Worm (Caenorhabditis elegans) whole organism, L4 larva: ENCODE results near the gene F53A9.7.

Experiments
- F49E8.2 ChIP-seq: sonication (generic microtip); optimal IDR thresholded peaks from 2 replicates; lab custom pipeline; 2016; ENCODE audit warnings: missing compliant biosample characterization, mild to moderate bottlenecking, missing genetic modification characterization, borderline replicate concordance
- T26A8.4 ChIP-seq: fragments of 200-800 bp; sonication (Bioruptor generic); IDR thresholded peaks from 2 replicates; pipeline ENCODE4 v1.3.6; 2022; ENCODE audit warnings: missing genetic modification characterization, missing compliant biosample characterization
- ZK337.2 ChIP-seq: fragments of 200-800 bp; sonication (Bioruptor generic); IDR thresholded peaks from 2 replicates; pipeline ENCODE4 v1.3.6; 2022; ENCODE audit warnings: missing genetic modification reagents, missing genetic modification characterization, missing compliant biosample characterization
- aha-1 ChIP-seq: fragments of 150-350 bp; peaks from one replicate; lab custom pipeline; 2014; ENCODE audit warnings: missing biosample characterization, missing genetic modification characterization
- arid-1 ChIP-seq: fragments of 200-800 bp; sonication (Bioruptor generic); conservative IDR thresholded peaks from 2 replicates; pipeline ENCODE4 v1.3.6; 2022; ENCODE audit warnings: missing genetic modification reagents, missing genetic modification characterization, missing compliant biosample characterization
- ceh-20 ChIP-seq: fragments of 200-800 bp; sonication (Bioruptor generic); IDR thresholded peaks from 2 replicates; pipeline ENCODE4 v1.3.6; 2022; ENCODE audit warnings: missing genetic modification reagents, missing genetic modification characterization, missing compliant biosample characterization
- ceh-62 ChIP-seq: sonication (generic microtip); optimal IDR thresholded peaks from 2 replicates; lab custom pipeline; 2017; ENCODE audit warnings: missing biosample characterization, missing genetic modification characterization
- ceh-82 ChIP-seq: sonication (generic microtip); optimal IDR thresholded peaks from 2 replicates; lab custom pipeline; 2017; ENCODE audit warnings: missing biosample characterization, missing genetic modification characterization
- ctbp-1 ChIP-seq: fragments of 200-800 bp; sonication (Bioruptor generic); IDR thresholded peaks from 2 replicates; pipeline ENCODE4 v1.3.6; 2022; ENCODE audit warnings: missing genetic modification reagents, missing genetic modification characterization, missing compliant biosample characterization
- daf-16 ChIP-seq, 3 experiments: sonication (generic microtip); optimal IDR thresholded peaks; 2 replicates each; lab custom pipeline; 2016 to 2017; ENCODE audit warnings: missing genetic modification characterization in 3 of 3, missing genetic modification reagents in 3 of 3, mild to moderate bottlenecking in 2 of 3, missing compliant biosample characterization in 2 of 3, missing biosample characterization in 1 of 3, moderate library complexity in 1 of 3
- dmd-6 ChIP-seq: fragments of 200-800 bp; sonication (Bioruptor generic); IDR thresholded peaks from 2 replicates; pipeline ENCODE4 v1.3.6; 2022; ENCODE audit warnings: missing genetic modification reagents, missing genetic modification characterization, missing compliant biosample characterization
- dmd-9 ChIP-seq: fragments of 200-800 bp; sonication (Bioruptor generic); IDR thresholded peaks from 2 replicates; pipeline ENCODE4 v1.3.6; 2022; ENCODE audit warnings: missing genetic modification reagents, missing genetic modification characterization, missing compliant biosample characterization
- dve-1 ChIP-seq: sonication (generic microtip); optimal IDR thresholded peaks from 2 replicates; lab custom pipeline; 2017; ENCODE audit warnings: antibody characterized with exemption, mild to moderate bottlenecking, missing genetic modification characterization, missing compliant biosample characterization; ENCODE audit not compliant: insufficient read depth
- egl-43 ChIP-seq: fragments of 200-800 bp; sonication (Bioruptor generic); IDR thresholded peaks from 2 replicates; pipeline ENCODE4 v1.3.6; 2022; ENCODE audit warnings: missing genetic modification reagents, missing genetic modification characterization, missing compliant biosample characterization
- lin-1 ChIP-seq: fragments of 200-800 bp; sonication (Bioruptor generic); IDR thresholded peaks from 2 replicates; pipeline ENCODE4 v1.3.6; 2022; ENCODE audit warnings: missing genetic modification reagents, missing genetic modification characterization, missing compliant biosample characterization
- lin-15B ChIP-seq: fragments of 150-350 bp; sonication (generic microtip); optimal IDR thresholded peaks from 3 replicates; lab custom pipeline; 2014; ENCODE audit warnings: missing biosample characterization, missing genetic modification characterization
- lin-38 ChIP-seq: fragments of 200-800 bp; sonication (Bioruptor generic); IDR thresholded peaks from 2 replicates; pipeline ENCODE4 v1.3.6; 2022; ENCODE audit warnings: missing genetic modification reagents, missing genetic modification characterization, missing compliant biosample characterization
- mdl-1 ChIP-seq, 2 experiments: fragments of 150-350 bp in 1 of 2; sonication (generic microtip) in 1 of 2; optimal IDR thresholded peaks; 2 replicates each; lab custom pipeline; 2014 to 2017; ENCODE audit warnings: missing biosample characterization in 2 of 2, missing genetic modification characterization in 2 of 2
- mep-1 ChIP-seq: fragments of 150-350 bp; sonication (generic microtip); optimal IDR thresholded peaks from 3 replicates; lab custom pipeline; 2014; ENCODE audit warnings: missing biosample characterization, missing genetic modification characterization
- nhr-10 ChIP-seq: fragments of 150-350 bp; optimal IDR thresholded peaks from 2 replicates; lab custom pipeline; 2014; ENCODE audit warnings: missing biosample characterization, missing genetic modification characterization
- nhr-28 ChIP-seq: fragments of 150-350 bp; optimal IDR thresholded peaks from 2 replicates; lab custom pipeline; 2014; ENCODE audit warnings: missing biosample characterization, missing genetic modification characterization
- nhr-48 ChIP-seq: sonication (generic microtip); optimal IDR thresholded peaks from 2 replicates; lab custom pipeline; 2016; ENCODE audit warnings: mild to moderate bottlenecking, missing genetic modification characterization, missing compliant biosample characterization
- php-3 ChIP-seq: fragments of 200-800 bp; sonication (Bioruptor generic); IDR thresholded peaks from 2 replicates; pipeline ENCODE4 v1.3.6; 2022; ENCODE audit warnings: missing genetic modification reagents, missing genetic modification characterization, missing compliant biosample characterization
- pqm-1 ChIP-seq: sonication (generic microtip); optimal IDR thresholded peaks from 2 replicates; lab custom pipeline; 2017; ENCODE audit warnings: missing biosample characterization, missing genetic modification characterization
- skn-1 ChIP-seq: fragments of 150-350 bp; optimal IDR thresholded peaks from 2 replicates; lab custom pipeline; 2014; ENCODE audit warnings: missing biosample characterization, missing genetic modification characterization
- snpc-4 ChIP-seq: fragments of 150-350 bp; optimal IDR thresholded peaks from 2 replicates; lab custom pipeline; 2014; ENCODE audit warnings: missing biosample characterization, missing genetic modification characterization
- spr-1 ChIP-seq: sonication (generic microtip); optimal IDR thresholded peaks from 2 replicates; lab custom pipeline; 2016; ENCODE audit warnings: mild to moderate bottlenecking, missing genetic modification characterization, missing compliant biosample characterization
- tag-97 ChIP-seq: fragments of 200-800 bp; sonication (Bioruptor generic); IDR thresholded peaks from 2 replicates; pipeline ENCODE4 v1.3.6; 2022; ENCODE audit warnings: missing genetic modification characterization, missing compliant biosample characterization
- unc-62 ChIP-seq, 3 experiments: fragments of 150-350 bp in 1 of 3; sonication (generic microtip); optimal IDR thresholded peaks in 2 of 3; peaks in 1 of 3; 1 replicate in 1 of 3; 2 replicates in 2 of 3; lab custom pipeline; 2014 to 2017; ENCODE audit warnings: missing biosample characterization in 3 of 3, missing genetic modification characterization in 3 of 3, missing genetic modification reagents in 3 of 3, missing genotype in 1 of 3
- vab-7 ChIP-seq: fragments of 200-800 bp; sonication (Bioruptor generic); IDR thresholded peaks from 2 replicates; pipeline ENCODE4 v1.3.6; 2022; ENCODE audit warnings: missing genetic modification reagents, missing genetic modification characterization, missing compliant biosample characterization
- zip-11 ChIP-seq: fragments of 200-800 bp; sonication (Bioruptor generic); IDR thresholded peaks from 2 replicates; pipeline ENCODE4 v1.3.6; 2022; ENCODE audit warnings: missing genetic modification characterization, missing compliant biosample characterization
- ztf-7 ChIP-seq: fragments of 150-350 bp; optimal IDR thresholded peaks from 2 replicates; lab custom pipeline; 2014; ENCODE audit warnings: missing biosample characterization, missing genetic modification characterization

The F53A9.7 gene

DNA sequence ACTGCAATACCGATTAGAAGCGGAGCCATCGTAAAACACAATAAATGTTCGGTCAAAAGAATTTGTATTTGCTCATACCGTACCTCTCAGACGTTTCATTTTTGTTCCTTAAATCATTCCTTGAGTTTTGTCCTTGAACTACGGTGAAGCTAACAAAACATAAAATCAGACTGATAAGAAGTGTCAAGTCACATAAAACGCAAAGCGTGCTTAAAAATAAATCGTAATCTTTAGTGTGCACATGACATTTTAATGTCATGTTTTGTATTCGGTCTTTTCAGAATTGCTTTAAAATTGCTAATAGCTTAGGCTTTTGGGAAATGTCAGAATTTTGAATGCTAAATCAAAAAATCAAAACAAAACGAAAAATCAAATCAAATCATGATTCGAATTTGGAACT is 4.1 kb downstream of the F53A9.7 start (continued):
- TF ChIP-seq ceh-82 (tag; lab: Kevin White, UChicago) (no peak), vab-7 (no peak), nhr-48 (tag; lab: Kevin White, UChicago) (peak; percentile 30), F49E8.2 (tag; lab: Kevin White, UChicago) (no peak), php-3 (GFP tag; lab: Robert Waterston, UW) (peak; percentile 95), unc-62 (GFP tag; optimal IDR thresholded peaks at IDR 0.05 in 1 of 2; lab: Kevin White, UChicago) (no peak), unc-62 (tag; optimal IDR thresholded peaks at IDR 0.05; lab: Kevin White, UChicago) (no peak), mdl-1 (tag; optimal IDR thresholded peaks at IDR 0.05; lab: Kevin White, UChicago) (no peak), egl-43 (GFP tag; lab: Robert Waterston, UW) (no peak)

ce11 chrX:8711141-8711645 is 5.5 kb downstream of the F53A9.7 start, which contains the start of gene F53A9.1:
Gene F53A9.1 (plus strand): TSS chrX:8711595.
- TF ChIP-seq ceh-62 (tag; lab: Kevin White, UChicago), result no peak
- TF ChIP-seq dve-1, result peak; percentile 38
- TF ChIP-seq daf-16 (GFP tag; optimal IDR thresholded peaks at IDR 0.05; lab: Kevin White, UChicago), result no peak
- peak; percentile 62 for TF ChIP-seq daf-16 (tag; optimal IDR thresholded peaks at IDR 0.05; lab: Kevin White, UChicago)
- peak in 1 of 2 experiments; percentile 75 for TF ChIP-seq unc-62 (GFP tag; optimal IDR thresholded peaks at IDR 0.05 in 1 of 2; lab: Kevin White, UChicago)
- no peak for TF ChIP-seq unc-62 (tag; optimal IDR thresholded peaks at IDR 0.05; lab: Kevin White, UChicago)

ce11 chrX:8709424-8709823 is 7.3 kb downstream of the F53A9.7 start, which contains the start of gene kreg-1:
Gene kreg-1 (plus strand): TSS chrX:8709764.
- TF ChIP-seq ctbp-1 (GFP tag; lab: Robert Waterston, UW) (no peak), mep-1 (tag; lab: Kevin White, UChicago) (no peak), pqm-1 (tag; lab: Kevin White, UChicago) (peak; percentile 32), dmd-6 (GFP tag; lab: Robert Waterston, UW) (peak; percentile 11; the same call in 1 of the 2 replicates)

DNA sequence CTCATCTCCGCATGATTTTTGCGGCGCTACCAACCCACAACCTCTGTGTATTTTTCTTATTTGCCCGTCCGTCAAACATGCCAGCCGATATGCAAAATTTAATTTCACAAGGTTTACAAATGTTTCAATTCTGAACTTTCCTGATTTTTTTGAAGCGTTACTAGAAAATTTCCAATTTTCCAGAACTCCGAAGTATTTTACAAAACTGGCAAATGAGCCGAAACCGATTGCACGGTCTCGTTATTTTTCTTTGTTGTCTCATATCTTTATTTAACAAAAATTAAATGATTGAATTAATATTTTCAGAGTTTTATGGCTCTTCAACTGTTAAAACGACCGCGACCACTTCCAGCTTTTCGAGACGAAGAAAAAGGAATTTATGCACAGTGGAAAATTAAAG is 8.7 kb downstream of the F53A9.7 start, which contains the start of gene F53A9.3:
Gene F53A9.3, plus strand, starts transcription at position 301 of the 400 bp plus-strand sequence.
- TF ChIP-seq ceh-20 (GFP tag; lab: Robert Waterston, UW), result no peak
- TF ChIP-seq lin-1 (GFP tag; lab: Robert Waterston, UW), result no peak
- TF ChIP-seq arid-1, result no peak
- TF ChIP-seq zip-11 (GFP tag; lab: Robert Waterston, UW), result no peak
- no peak for TF ChIP-seq T26A8.4 (GFP tag; lab: Robert Waterston, UW)
- TF ChIP-seq lin-15B (tag; lab: Kevin White, UChicago), result no peak
- no peak for TF ChIP-seq ztf-7
- TF ChIP-seq tag-97 (GFP tag; lab: Robert Waterston, UW), result no peak
- no peak for TF ChIP-seq lin-38 (GFP tag; lab: Robert Waterston, UW)
- TF ChIP-seq skn-1 (tag; lab: Kevin White, UChicago), result no peak
- TF ChIP-seq spr-1 (tag; lab: Kevin White, UChicago), result no peak
- TF ChIP-seq dve-1, result no peak
- TF ChIP-seq, all 104 proteins: peak for 0

DNA sequence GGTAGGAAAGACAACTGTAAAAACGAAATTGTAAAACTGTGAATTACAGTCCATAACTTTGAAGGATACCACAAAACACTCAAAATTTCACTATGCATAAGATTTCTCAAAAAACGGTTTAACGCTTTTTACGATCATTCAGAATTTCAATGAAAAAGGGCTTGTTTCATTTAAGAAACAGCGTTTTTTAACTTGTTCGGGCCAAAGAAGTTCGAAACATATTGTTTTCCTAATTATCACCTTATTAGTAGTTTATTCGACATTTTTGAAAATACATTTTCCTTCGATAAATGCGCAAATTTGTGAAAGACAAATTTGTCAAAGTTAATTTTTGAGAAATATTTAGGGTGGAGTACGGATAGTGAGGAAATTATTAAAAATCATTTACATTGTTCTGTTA is 11.9 kb downstream of the F53A9.7 start:
- TF ChIP-seq nhr-28 (tag; lab: Kevin White, UChicago) (no peak), vab-7 (no peak), ztf-7 (no peak), ZK337.2 (GFP tag; lab: Robert Waterston, UW) (no peak), T26A8.4 (GFP tag; lab: Robert Waterston, UW) (no peak), dmd-9 (no peak), nhr-10 (no peak), snpc-4 (tag; lab: Kevin White, UChicago) (no peak), aha-1 (tag; lab: Kevin White, UChicago) (peak; percentile 90)
